Fruit fly (Drosophila melanogaster) whole organism, wandering third instar larva: ENCODE results near the gene rut.
A peak's percentile ranks its signal among the peaks of the same experiment; 100 is the strongest.

Experiments used
- Abd-B ChIP-seq: fragments of >200 bp; optimal IDR thresholded peaks from 2 replicates; lab custom pipeline; 2017; ENCODE audit warnings: missing biosample characterization, missing genetic modification characterization
- CG9705 ChIP-seq: fragments of 200-800 bp; sonication (Bioruptor generic); optimal IDR thresholded peaks from 2 replicates; lab custom pipeline; 2018; ENCODE audit warnings: missing biosample characterization, mild to moderate bottlenecking, missing genetic modification characterization
- CrebA ChIP-seq: fragments of 200-800 bp; sonication (Bioruptor generic); optimal IDR thresholded peaks from 2 replicates; lab custom pipeline; 2016; ENCODE audit warnings: missing biosample characterization, mild to moderate bottlenecking, missing genetic modification characterization, borderline replicate concordance
- Dif ChIP-seq: fragments of 200-275, 200-300 bp; sonication (Bioruptor generic); optimal IDR thresholded peaks from 2 replicates; lab custom pipeline; 2018; ENCODE audit warnings: missing biosample characterization, missing genetic modification characterization; ENCODE audit not compliant: partially characterized antibody
- GATAd ChIP-seq: sonication (Bioruptor generic); optimal IDR thresholded peaks from 2 replicates; lab custom pipeline; 2016; ENCODE audit warnings: missing biosample characterization, missing genetic modification characterization
- HLH106 ChIP-seq: fragments of 200-800 bp; optimal IDR thresholded peaks from 3 replicates; lab custom pipeline; 2019; ENCODE audit warnings: missing biosample characterization, mild to moderate bottlenecking, missing genetic modification characterization, moderate library complexity
- Hnf4 ChIP-seq: fragments of 200-800 bp; sonication (Bioruptor generic); optimal IDR thresholded peaks from 2 replicates; lab custom pipeline; 2016; ENCODE audit warnings: missing biosample characterization, mild to moderate bottlenecking, missing genetic modification characterization
- Hr78 ChIP-seq: fragments of >200 bp; optimal IDR thresholded peaks from 2 replicates; lab custom pipeline; 2017; ENCODE audit warnings: missing biosample characterization, missing genetic modification characterization
- Jra ChIP-seq: sonication (Bioruptor generic); optimal IDR thresholded peaks from 2 replicates; lab custom pipeline; 2016; ENCODE audit warnings: missing biosample characterization, missing genetic modification characterization
- Myc ChIP-seq: fragments of >200 bp; optimal IDR thresholded peaks from 2 replicates; lab custom pipeline; 2017
- N ChIP-seq: fragments of >200 bp; optimal IDR thresholded peaks from 2 replicates; lab custom pipeline; 2018; ENCODE audit warnings: missing biosample characterization, missing external identifiers, missing genetic modification characterization
- OdsH ChIP-seq: fragments of 200-800 bp; sonication (Bioruptor generic); optimal IDR thresholded peaks from 2 replicates; lab custom pipeline; 2016; ENCODE audit warnings: missing biosample characterization, mild to moderate bottlenecking, missing genetic modification characterization
- Rel ChIP-seq, 2 experiments: fragments of 200-800 bp; sonication (Bioruptor generic) in 1 of 2; optimal IDR thresholded peaks; 2 replicates in 1 of 2; 3 replicates in 1 of 2; lab custom pipeline; 2016 to 2019; ENCODE audit warnings: mild to moderate bottlenecking in 2 of 2, missing biosample characterization in 2 of 2, missing genetic modification characterization in 2 of 2, moderate library complexity in 1 of 2
- Vsx2 ChIP-seq: fragments of 200-300, 225-300 bp; sonication (Bioruptor generic); optimal IDR thresholded peaks from 2 replicates; lab custom pipeline; 2018; ENCODE audit warnings: missing biosample characterization, missing genetic modification characterization; ENCODE audit not compliant: partially characterized antibody
- br ChIP-seq: fragments of 200-800 bp; sonication (Bioruptor generic); optimal IDR thresholded peaks from 2 replicates; lab custom pipeline; 2016; ENCODE audit warnings: missing biosample characterization, missing genetic modification characterization
- brk ChIP-seq: fragments of 200-800 bp; sonication (Bioruptor generic); optimal IDR thresholded peaks from 2 replicates; lab custom pipeline; 2016; ENCODE audit warnings: missing biosample characterization, mild to moderate bottlenecking, missing genetic modification characterization
- dl ChIP-seq, 2 experiments: fragments of 175-275, 200-275 bp in 1 of 2; fragments of 200-275 bp in 1 of 2; sonication (Bioruptor generic); optimal IDR thresholded peaks; lab custom pipeline; 2018; ENCODE audit warnings: mild to moderate bottlenecking in 2 of 2, missing biosample characterization in 2 of 2, missing genetic modification characterization in 2 of 2, moderate library complexity in 2 of 2; ENCODE audit not compliant: partially characterized antibody in 2 of 2, insufficient read depth in 1 of 2
- dmrt93B ChIP-seq: fragments of 200-800 bp; sonication (Bioruptor generic); optimal IDR thresholded peaks from 2 replicates; lab custom pipeline; 2018; ENCODE audit warnings: missing biosample characterization, mild to moderate bottlenecking, missing genetic modification characterization
- dsf ChIP-seq: sonication (Bioruptor generic); optimal IDR thresholded peaks from 2 replicates; lab custom pipeline; 2016; ENCODE audit warnings: missing biosample characterization, missing genetic modification characterization, borderline replicate concordance
- ey ChIP-seq: fragments of 200-800 bp; sonication (Bioruptor generic); optimal IDR thresholded peaks from 2 replicates; lab custom pipeline; 2016; ENCODE audit warnings: missing biosample characterization, missing genetic modification characterization
- foxo ChIP-seq, 2 experiments: fragments of 200-800 bp; sonication (Bioruptor generic); optimal IDR thresholded peaks; 2 replicates in 1 of 2; 3 replicates in 1 of 2; lab custom pipeline; 2016 to 2017; ENCODE audit warnings: missing biosample characterization in 2 of 2, missing genetic modification characterization in 2 of 2
- fru ChIP-seq: fragments of 200-800 bp; sonication (Bioruptor generic); optimal IDR thresholded peaks from 3 replicates; lab custom pipeline; 2016; ENCODE audit warnings: missing biosample characterization, mild to moderate bottlenecking, missing genetic modification characterization
- h ChIP-seq: fragments of 200-800 bp; sonication (Bioruptor generic); optimal IDR thresholded peaks from 3 replicates; lab custom pipeline; 2016; ENCODE audit warnings: missing biosample characterization, mild to moderate bottlenecking, missing genetic modification characterization
- rgr ChIP-seq: fragments of 200-800 bp; sonication (Bioruptor generic); optimal IDR thresholded peaks from 3 replicates; lab custom pipeline; 2016; ENCODE audit warnings: missing biosample characterization, mild to moderate bottlenecking, missing genetic modification characterization
- sage ChIP-seq: fragments of 200-800 bp; sonication (Bioruptor generic); optimal IDR thresholded peaks from 2 replicates; lab custom pipeline; 2016; ENCODE audit warnings: missing biosample characterization, mild to moderate bottlenecking, missing genetic modification characterization
- sv ChIP-seq: fragments of 200-800 bp; sonication (Bioruptor generic); optimal IDR thresholded peaks from 3 replicates; lab custom pipeline; 2016; ENCODE audit warnings: missing biosample characterization, missing genetic modification characterization
- tai ChIP-seq: sonication (Bioruptor generic); optimal IDR thresholded peaks from 2 replicates; lab custom pipeline; 2016; ENCODE audit warnings: missing biosample characterization, missing genetic modification characterization
- usp ChIP-seq: fragments of >200 bp; optimal IDR thresholded peaks from 2 replicates; lab custom pipeline; 2017; ENCODE audit warnings: missing biosample characterization, missing genetic modification characterization

Gene rut

DNA sequence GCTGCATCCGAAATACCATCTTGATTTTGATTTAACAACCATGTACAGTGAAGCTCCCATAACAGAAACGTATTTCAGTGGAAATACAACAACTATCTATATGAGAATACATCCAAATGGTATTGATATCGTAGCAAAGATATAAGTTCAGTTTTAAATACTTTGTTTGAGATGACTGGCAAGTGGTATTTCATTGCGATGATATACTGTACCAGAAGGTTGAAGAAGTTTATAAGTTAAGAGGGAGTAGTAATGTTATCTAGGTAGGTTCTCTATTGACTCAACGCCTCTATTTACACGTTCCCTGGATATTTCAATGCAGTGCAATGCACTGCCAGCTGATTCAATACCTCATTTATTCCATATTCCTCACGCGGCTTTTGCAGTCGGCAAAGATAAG lies 20.2 kb downstream of the rut start (continued):
- TF ChIP-seq brk (GFP tag; lab: Kevin White, UChicago) (peak; percentile 62), Hr78 (GFP tag; lab: Kevin White, UChicago) (no peak), Rel (GFP tag; optimal IDR thresholded peaks at IDR 0.05; lab: Kevin White, UChicago) (no peak), Rel (tag; optimal IDR thresholded peaks at IDR 0.05; lab: Kevin White, UChicago) (no peak), tai (GFP tag; lab: Kevin White, UChicago) (peak; percentile 73), usp (no peak), GATAd (GFP tag; lab: Kevin White, UChicago) (peak; percentile 31)

DNA sequence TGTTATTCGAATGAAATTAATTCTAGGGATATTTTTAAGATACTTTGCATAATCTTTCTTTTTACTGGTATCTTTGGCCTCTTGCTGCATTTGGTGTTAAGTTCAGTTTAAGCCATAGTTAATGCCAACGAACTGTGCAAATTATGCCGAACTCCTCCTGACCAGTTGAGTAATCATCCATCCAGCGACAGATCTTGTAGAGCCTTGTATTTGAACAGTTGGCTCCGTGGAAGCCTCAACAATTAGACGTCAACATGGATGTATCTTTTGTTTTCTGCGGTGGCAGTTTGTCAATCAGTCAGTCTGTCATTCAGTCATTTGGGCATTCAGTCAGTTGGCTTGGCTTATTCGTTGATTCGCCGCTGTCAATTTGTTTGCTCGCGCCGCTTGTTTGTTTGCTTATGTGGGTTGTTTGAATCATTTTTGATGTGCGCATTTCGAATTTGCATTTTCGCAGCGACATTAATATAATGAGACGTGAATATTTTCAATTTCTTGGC lies 23.2 kb downstream of the rut start:
- peak; percentile 66 for TF ChIP-seq rgr
- TF ChIP-seq br: peak; percentile 5
- peak; percentile 68 for TF ChIP-seq h (GFP tag; lab: Kevin White, UChicago)
- TF ChIP-seq OdsH (GFP tag; lab: Kevin White, UChicago): peak; percentile 43
- TF ChIP-seq fru: peak; percentile 5
- TF ChIP-seq HLH106 (tag; lab: Kevin White, UChicago): no peak
- TF ChIP-seq dmrt93B (GFP tag; lab: Kevin White, UChicago): no peak
- TF ChIP-seq foxo (GFP tag; optimal IDR thresholded peaks at IDR 0.05; lab: Kevin White, UChicago): peak in 1 of 2 experiments; percentile 33
- no peak for TF ChIP-seq ey (GFP tag; lab: Kevin White, UChicago)
- TF ChIP-seq Hnf4 (GFP tag; lab: Kevin White, UChicago): no peak
- TF ChIP-seq Jra (GFP tag; lab: Kevin White, UChicago): peak; percentile 6
- TF ChIP-seq dl (GFP tag; optimal IDR thresholded peaks at IDR 0.05; lab: Kevin White, UChicago; ENCODE audit: insufficient read depth in 1 of 2, partially characterized antibody in 2 of 2): no peak
- TF ChIP-seq Dif (GFP tag; lab: Kevin White, UChicago): no peak
- TF ChIP-seq tai (GFP tag; lab: Kevin White, UChicago): no peak
- peak; percentile 44 for TF ChIP-seq brk (GFP tag; lab: Kevin White, UChicago)

DNA sequence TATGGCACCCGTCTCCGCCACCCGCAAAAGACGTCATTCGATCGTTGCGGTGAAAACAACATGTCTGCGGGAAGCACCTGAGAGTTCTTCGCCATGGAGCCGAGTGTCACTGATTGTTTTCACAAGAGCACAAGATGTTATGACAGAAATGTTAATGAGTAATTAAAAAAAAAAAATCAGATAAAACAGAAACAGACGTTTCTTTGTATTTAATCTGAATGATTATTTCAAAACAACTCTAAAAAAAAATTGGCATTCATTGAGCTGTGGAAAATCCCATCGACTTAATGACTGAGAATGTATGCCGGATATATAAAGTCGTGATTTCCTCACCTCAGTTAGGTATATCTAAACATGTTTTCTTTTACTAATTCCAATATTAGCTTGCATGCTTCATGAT lies 39.4 kb downstream of the rut start, which contains the start of gene Ag5r:
TSS of gene Ag5r (minus strand) at position 101 of the 400 bp plus-strand sequence.
- no peak for TF ChIP-seq dmrt93B (GFP tag; lab: Kevin White, UChicago)
- no peak for TF ChIP-seq Myc (lab: Kevin White, UChicago)

DNA sequence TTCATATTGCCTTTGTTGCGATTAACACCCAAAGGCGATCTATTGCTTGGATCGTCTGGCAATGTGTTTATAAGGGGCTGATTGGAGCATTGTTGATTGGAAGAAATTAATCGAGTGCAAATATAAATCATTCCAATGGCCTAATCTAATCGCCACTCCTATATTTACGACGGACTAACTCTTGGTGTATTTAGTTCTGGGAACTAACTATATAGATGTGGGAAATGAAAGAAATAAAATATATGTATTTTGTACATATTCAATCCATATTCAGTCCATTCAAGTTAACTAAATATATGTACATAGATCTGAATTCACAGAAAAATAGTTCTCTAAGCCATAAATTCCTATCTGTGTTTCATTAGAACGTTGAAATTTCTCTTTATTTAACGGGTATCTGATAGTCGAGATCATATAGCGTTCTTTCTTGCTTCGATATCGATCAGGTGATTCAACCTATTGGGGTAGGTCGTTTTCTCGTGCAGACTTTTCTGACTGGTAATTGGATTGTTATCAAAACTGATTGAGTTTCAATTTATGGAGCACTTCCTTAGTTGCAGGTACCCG lies 41.8 kb downstream of the rut start, which contains the start of gene Ag5r2:
TSS of gene Ag5r2 (minus strand) at position 51 of the 567 bp plus-strand sequence.
- TF ChIP-seq Rel (GFP tag; optimal IDR thresholded peaks at IDR 0.05; lab: Kevin White, UChicago): no peak
- TF ChIP-seq Rel (tag; optimal IDR thresholded peaks at IDR 0.05; lab: Kevin White, UChicago): no peak
- no peak for TF ChIP-seq sv (GFP tag; lab: Kevin White, UChicago)
- no peak for TF ChIP-seq sage
- no peak for TF ChIP-seq dl (GFP tag; optimal IDR thresholded peaks at IDR 0.05; lab: Kevin White, UChicago; ENCODE audit: insufficient read depth in 1 of 2, partially characterized antibody in 2 of 2)
- TF ChIP-seq Jra (GFP tag; lab: Kevin White, UChicago): no peak
- TF ChIP-seq foxo (GFP tag; optimal IDR thresholded peaks at IDR 0.05; lab: Kevin White, UChicago): no peak
- no peak for TF ChIP-seq rgr
- no peak for TF ChIP-seq Vsx2
- no peak for TF ChIP-seq GATAd (GFP tag; lab: Kevin White, UChicago)
- no peak for TF ChIP-seq dsf (GFP tag; lab: Kevin White, UChicago)
- no peak for TF ChIP-seq Hnf4 (GFP tag; lab: Kevin White, UChicago)
- no peak for TF ChIP-seq Dif (GFP tag; lab: Kevin White, UChicago)
- TF ChIP-seq N (GFP tag; lab: Kevin White, UChicago): no peak
- no peak for TF ChIP-seq usp
- no peak for TF ChIP-seq Myc (lab: Kevin White, UChicago)
- no peak for TF ChIP-seq tai (GFP tag; lab: Kevin White, UChicago)
- no peak for TF ChIP-seq Abd-B (GFP tag; lab: Kevin White, UChicago)
- no peak for TF ChIP-seq ey (GFP tag; lab: Kevin White, UChicago)
- TF ChIP-seq CG9705 (GFP tag; lab: Kevin White, UChicago): no peak

DNA sequence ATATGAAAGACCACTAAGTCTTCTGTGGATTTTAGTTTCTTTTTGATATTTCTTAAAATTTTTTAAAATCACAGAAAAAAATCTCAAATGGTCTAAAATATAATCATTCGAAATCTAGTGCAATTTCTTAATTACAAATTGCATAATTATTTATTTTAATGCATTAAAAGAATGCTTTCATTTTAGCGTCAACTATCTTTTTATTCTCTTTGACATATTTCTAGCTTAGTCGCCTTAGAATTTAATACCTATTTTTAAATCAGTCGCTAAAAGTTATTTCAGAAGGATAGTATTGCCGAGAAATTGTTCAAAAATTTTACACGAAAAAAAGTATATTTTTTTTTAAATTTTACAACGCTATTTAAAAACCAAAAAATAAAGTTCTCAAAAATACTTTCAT lies 49.4 kb downstream of the rut start, which contains the start of gene CG5347:
TSS of gene CG5347 (plus strand) at position 301 of the 400 bp plus-strand sequence.
- no peak for TF ChIP-seq N (GFP tag; lab: Kevin White, UChicago)
- no peak for TF ChIP-seq fru
- no peak for TF ChIP-seq CrebA (GFP tag; lab: Kevin White, UChicago)
